Fruit fly (Drosophila melanogaster) whole organism, prepupa: ENCODE data around the gene Arf1.

Experiments
- CG11762 ChIP-seq: fragments of 200-800 bp; sonication (Bioruptor generic); optimal IDR thresholded peaks from 3 replicates; lab custom pipeline; 2016; ENCODE audit warnings: missing biosample characterization, missing genetic modification characterization; ENCODE audit not compliant: insufficient read depth
- Met ChIP-seq: fragments of 200-800 bp; sonication (Bioruptor generic); optimal IDR thresholded peaks from 3 replicates; lab custom pipeline; 2016; ENCODE audit warnings: missing biosample characterization, missing genetic modification characterization
- Sox14 ChIP-seq: fragments of 200-800 bp; sonication (Bioruptor generic); optimal IDR thresholded peaks from 3 replicates; lab custom pipeline; 2016; ENCODE audit warnings: missing biosample characterization, missing genetic modification characterization

dm6 chr3L:22887677-22888076 is 15.6 kb upstream of the Arf1 start:
- TF ChIP-seq Sox14 (no peak), CG11762 (GFP tag; lab: Kevin White, UChicago) (no peak), Met (no peak)
